Worm (Caenorhabditis elegans) whole organism, L1 larva: ENCODE results near the gene K08D12.8.

Experiments used
- C04F5.9 ChIP-seq: sonication (generic microtip); optimal IDR thresholded peaks from 2 replicates; lab custom pipeline; 2016; ENCODE audit warnings: missing genetic modification characterization, missing compliant biosample characterization
- aha-1 ChIP-seq: fragments of 150-350 bp; optimal IDR thresholded peaks from 2 replicates; lab custom pipeline; 2014; ENCODE audit warnings: missing biosample characterization, missing genetic modification characterization
- alr-1 ChIP-seq: fragments of 200-800 bp; sonication (Bioruptor generic); optimal IDR thresholded peaks from 2 replicates; lab custom pipeline; 2018; ENCODE audit warnings: borderline replicate concordance, mild to moderate bottlenecking, missing genetic modification characterization, missing compliant biosample characterization
- ama-1 ChIP-seq: fragments of 150-350 bp; optimal IDR thresholded peaks from 2 replicates; lab custom pipeline; 2014
- blmp-1 ChIP-seq: fragments of 150-350 bp; optimal IDR thresholded peaks from 2 replicates; lab custom pipeline; 2014; ENCODE audit warnings: missing biosample characterization, missing genetic modification characterization
- ceh-63 ChIP-seq: fragments of 200-800 bp; sonication (Bioruptor generic); optimal IDR thresholded peaks from 2 replicates; lab custom pipeline; 2018; ENCODE audit warnings: mild to moderate bottlenecking, missing genetic modification characterization, missing compliant biosample characterization
- ceh-8 ChIP-seq: fragments of 200-800 bp; sonication (Bioruptor generic); optimal IDR thresholded peaks from 2 replicates; lab custom pipeline; 2018; ENCODE audit warnings: mild to moderate bottlenecking, missing genetic modification characterization, moderate library complexity, missing compliant biosample characterization
- ceh-82 ChIP-seq, 3 experiments: fragments of 150-350 bp in 1 of 3; sonication (generic microtip) in 2 of 3; optimal IDR thresholded peaks; 2 replicates each; lab custom pipeline; 2014 to 2017; ENCODE audit warnings: missing biosample characterization in 3 of 3, missing genetic modification characterization in 3 of 3
- ceh-90 ChIP-seq: sonication (generic microtip); optimal IDR thresholded peaks from 2 replicates; lab custom pipeline; 2016; ENCODE audit warnings: missing genetic modification characterization, missing compliant biosample characterization
- efl-3 ChIP-seq: fragments of 200-800 bp; sonication (Bioruptor generic); optimal IDR thresholded peaks from 2 replicates; lab custom pipeline; 2018; ENCODE audit warnings: mild to moderate bottlenecking, missing genetic modification characterization, missing compliant biosample characterization
- egl-13 ChIP-seq: sonication (generic microtip); optimal IDR thresholded peaks from 2 replicates; lab custom pipeline; 2016; ENCODE audit warnings: missing genotype, missing genetic modification reagents, missing genetic modification characterization, missing compliant biosample characterization
- egl-27 ChIP-seq, 2 experiments: fragments of 150-350 bp in 1 of 2; sonication (generic microtip); optimal IDR thresholded peaks; 3 replicates each; lab custom pipeline; 2017 to 2018; ENCODE audit warnings: missing biosample characterization in 2 of 2, missing genetic modification characterization in 2 of 2, missing genetic modification reagents in 2 of 2
- elt-2 ChIP-seq: sonication (generic microtip); optimal IDR thresholded peaks from 2 replicates; lab custom pipeline; 2016; ENCODE audit warnings: missing genetic modification characterization, mild to moderate bottlenecking, inconsistent platforms, missing compliant biosample characterization, missing genetic modification reagents
- fkh-4 ChIP-seq: sonication (generic microtip); optimal IDR thresholded peaks from 2 replicates; lab custom pipeline; 2016; ENCODE audit warnings: missing compliant biosample characterization, missing genetic modification characterization, borderline replicate concordance
- fkh-8 ChIP-seq: sonication (generic microtip); optimal IDR thresholded peaks from 2 replicates; lab custom pipeline; 2016; ENCODE audit warnings: mild to moderate bottlenecking, missing genetic modification characterization, missing compliant biosample characterization
- grh-1 ChIP-seq: fragments of 200-800 bp; sonication (Bioruptor generic); IDR thresholded peaks from 2 replicates; pipeline ENCODE4 v1.3.6; 2022; ENCODE audit warnings: missing genetic modification reagents, missing genetic modification characterization, missing compliant biosample characterization
- irx-1 ChIP-seq: sonication (generic microtip); optimal IDR thresholded peaks from 2 replicates; lab custom pipeline; 2016; ENCODE audit warnings: missing genetic modification characterization, missing compliant biosample characterization
- lin-13 ChIP-seq: fragments of 150-350 bp; optimal IDR thresholded peaks from 2 replicates; lab custom pipeline; 2014; ENCODE audit warnings: missing biosample characterization, missing genetic modification reagents, missing genetic modification characterization
- lin-14 ChIP-seq: fragments of 200-800 bp; sonication (Bioruptor generic); optimal IDR thresholded peaks from 2 replicates; lab custom pipeline; 2018; ENCODE audit warnings: mild to moderate bottlenecking, missing genetic modification characterization, moderate library complexity, missing compliant biosample characterization
- lin-39 ChIP-seq: fragments of 150-350 bp; optimal IDR thresholded peaks from 2 replicates; lab custom pipeline; 2014; ENCODE audit warnings: missing biosample characterization, missing genetic modification reagents, missing genetic modification characterization
- lir-3 ChIP-seq: sonication (generic microtip); optimal IDR thresholded peaks from 2 replicates; lab custom pipeline; 2016; ENCODE audit warnings: mild to moderate bottlenecking, missing genetic modification characterization, moderate library complexity, missing compliant biosample characterization; ENCODE audit not compliant: poor library complexity
- lsy-2 ChIP-seq, 2 experiments: fragments of 150-350 bp; optimal IDR thresholded peaks; 2 replicates each; lab custom pipeline; 2014; ENCODE audit warnings: missing biosample characterization in 2 of 2, missing genetic modification characterization in 2 of 2
- mab-9 ChIP-seq: fragments of 200-800 bp; sonication (Bioruptor generic); IDR thresholded peaks from 2 replicates; pipeline ENCODE4 v1.3.6; 2022; ENCODE audit warnings: missing genetic modification reagents, missing genetic modification characterization, missing compliant biosample characterization
- mdl-1 ChIP-seq, 2 experiments: fragments of 150-350 bp; optimal IDR thresholded peaks; 2 replicates each; lab custom pipeline; 2014 to 2017; ENCODE audit warnings: missing biosample characterization in 2 of 2, missing genetic modification characterization in 2 of 2, inconsistent platforms in 1 of 2
- mef-2 ChIP-seq: fragments of 150-350 bp; optimal IDR thresholded peaks from 2 replicates; lab custom pipeline; 2014; ENCODE audit warnings: missing biosample characterization, missing genetic modification characterization
- mep-1 ChIP-seq: fragments of 150-350 bp; optimal IDR thresholded peaks from 2 replicates; lab custom pipeline; 2014; ENCODE audit warnings: missing biosample characterization, missing genetic modification characterization
- nhr-12 ChIP-seq: sonication (generic microtip); optimal IDR thresholded peaks from 2 replicates; lab custom pipeline; 2017; ENCODE audit warnings: missing biosample characterization, missing genetic modification characterization
- nhr-237 ChIP-seq: fragments of 150-350 bp; optimal IDR thresholded peaks from 2 replicates; lab custom pipeline; 2014; ENCODE audit warnings: missing biosample characterization, missing genetic modification characterization
- nhr-47 ChIP-seq: sonication (generic microtip); optimal IDR thresholded peaks from 2 replicates; lab custom pipeline; 2016; ENCODE audit warnings: mild to moderate bottlenecking, missing genetic modification characterization, moderate library complexity, missing compliant biosample characterization
- nhr-85 ChIP-seq: sonication (generic microtip); peaks from one replicate; lab custom pipeline; 2016; ENCODE audit warnings: missing genetic modification characterization, inconsistent platforms, missing compliant biosample characterization
- nhr-90 ChIP-seq: sonication (generic microtip); optimal IDR thresholded peaks from 2 replicates; lab custom pipeline; 2016; ENCODE audit warnings: mild to moderate bottlenecking, missing genetic modification characterization, missing compliant biosample characterization; ENCODE audit not compliant: poor library complexity
- pag-3 ChIP-seq: sonication (generic microtip); optimal IDR thresholded peaks from 2 replicates; lab custom pipeline; 2017; ENCODE audit warnings: missing genetic modification characterization, mild to moderate bottlenecking, missing compliant biosample characterization, antibody characterized with exemption, borderline replicate concordance; ENCODE audit not compliant: insufficient read depth
- pax-3 ChIP-seq: fragments of 200-800 bp; sonication (Bioruptor generic); optimal IDR thresholded peaks from 2 replicates; lab custom pipeline; 2018; ENCODE audit warnings: mild to moderate bottlenecking, missing genetic modification characterization, moderate library complexity, missing compliant biosample characterization
- rnt-1 ChIP-seq: sonication (generic microtip); optimal IDR thresholded peaks from 2 replicates; lab custom pipeline; 2016; ENCODE audit warnings: mild to moderate bottlenecking, missing genetic modification characterization, moderate library complexity, missing compliant biosample characterization
- snpc-4 ChIP-seq: fragments of 150-350 bp; optimal IDR thresholded peaks from 2 replicates; lab custom pipeline; 2014; ENCODE audit warnings: missing biosample characterization, missing genetic modification characterization
- sup-37 ChIP-seq: fragments of 200-800 bp; sonication (Bioruptor generic); optimal IDR thresholded peaks from 2 replicates; lab custom pipeline; 2018; ENCODE audit warnings: mild to moderate bottlenecking, missing genetic modification characterization, missing compliant biosample characterization
- tbx-2 ChIP-seq: sonication (generic microtip); optimal IDR thresholded peaks from 2 replicates; lab custom pipeline; 2016; ENCODE audit warnings: missing genetic modification characterization, missing compliant biosample characterization
- tlp-1 ChIP-seq: fragments of 150-350 bp; optimal IDR thresholded peaks from 2 replicates; lab custom pipeline; 2014; ENCODE audit warnings: missing biosample characterization, missing genetic modification characterization
- unc-30 ChIP-seq: sonication (generic microtip); optimal IDR thresholded peaks from 2 replicates; lab custom pipeline; 2017; ENCODE audit warnings: missing biosample characterization, missing genetic modification characterization
- unc-62 ChIP-seq: fragments of 150-350 bp; optimal IDR thresholded peaks from 2 replicates; lab custom pipeline; 2014; ENCODE audit warnings: missing biosample characterization, missing genetic modification reagents, missing genetic modification characterization
- unc-86 ChIP-seq: sonication (generic microtip); optimal IDR thresholded peaks from 2 replicates; lab custom pipeline; 2016; ENCODE audit warnings: missing genetic modification characterization, missing compliant biosample characterization
- vab-15 ChIP-seq: sonication (generic microtip); optimal IDR thresholded peaks from 2 replicates; lab custom pipeline; 2017; ENCODE audit warnings: missing genotype, mild to moderate bottlenecking, missing genetic modification characterization, missing compliant biosample characterization
- xbp-1 ChIP-seq: sonication (generic microtip); optimal IDR thresholded peaks from 2 replicates; lab custom pipeline; 2016; ENCODE audit warnings: missing genetic modification characterization, missing compliant biosample characterization
- zip-4 ChIP-seq: fragments of 200-800 bp; sonication (Bioruptor generic); optimal IDR thresholded peaks from 2 replicates; lab custom pipeline; 2018; ENCODE audit warnings: mild to moderate bottlenecking, missing genetic modification characterization, moderate library complexity, missing compliant biosample characterization
- ztf-11 ChIP-seq, 2 experiments: sonication (generic microtip); optimal IDR thresholded peaks; 2 replicates each; lab custom pipeline; 2016 to 2017; ENCODE audit warnings: missing genetic modification characterization in 2 of 2, missing biosample characterization in 1 of 2, missing compliant biosample characterization in 1 of 2

The K08D12.8 gene

DNA sequence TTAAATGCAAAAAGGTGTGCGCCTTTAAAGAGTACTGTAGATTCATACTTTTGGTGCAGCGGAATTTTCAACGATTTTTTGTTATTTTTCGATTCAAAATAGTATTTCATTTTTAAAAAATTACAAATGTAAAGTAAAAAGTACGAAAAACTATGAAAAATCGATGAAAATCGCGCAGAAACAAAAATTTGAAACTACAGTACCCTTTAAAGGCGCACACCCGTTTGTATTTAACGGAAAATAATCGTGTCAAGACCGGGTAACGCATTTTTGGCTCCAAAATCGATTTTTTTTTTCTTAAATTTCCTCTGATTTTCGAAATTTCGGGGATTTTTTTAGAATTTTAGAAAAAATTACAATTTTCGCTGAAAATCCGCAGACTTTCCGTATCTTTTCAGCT is 18.0 kb upstream of the K08D12.8 start:
- TF ChIP-seq irx-1 (tag; lab: Kevin White, UChicago) = no peak
- TF ChIP-seq grh-1 = no peak
- TF ChIP-seq nhr-85 (tag; lab: Kevin White, UChicago) = no peak
- TF ChIP-seq fkh-8 (tag; lab: Kevin White, UChicago) = no peak
- TF ChIP-seq C04F5.9 (tag; lab: Kevin White, UChicago) = no peak
- TF ChIP-seq nhr-237 = no peak
- TF ChIP-seq mdl-1 (tag; optimal IDR thresholded peaks at IDR 0.05; lab: Kevin White, UChicago) = no peak
- TF ChIP-seq lin-39 (tag; lab: Kevin White, UChicago) = no peak
- TF ChIP-seq efl-3 (GFP tag; lab: Kevin White, UChicago) = no peak
- no peak for TF ChIP-seq lin-13
- TF ChIP-seq ceh-8 (GFP tag; lab: Kevin White, UChicago) = no peak
- TF ChIP-seq nhr-90 (tag; lab: Kevin White, UChicago) = no peak

DNA sequence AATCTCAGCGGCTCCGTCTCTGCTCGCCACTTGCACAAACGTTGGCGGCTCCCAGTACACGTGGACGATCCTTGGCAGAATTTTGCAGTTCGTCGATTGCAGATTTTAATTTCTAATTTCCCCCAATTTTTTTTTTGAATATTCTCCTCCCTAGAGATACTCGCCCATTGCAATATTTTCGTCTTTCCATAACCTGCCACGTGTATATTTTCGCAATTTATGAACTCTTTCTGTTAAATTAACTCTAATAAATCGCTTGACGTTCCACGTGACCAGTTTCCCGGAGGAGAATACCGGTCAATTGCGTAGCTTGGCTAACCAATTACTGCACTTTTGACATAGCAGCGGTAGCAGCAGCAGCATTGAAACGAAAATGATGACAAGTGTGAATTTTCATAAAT is 17.6 kb upstream of the K08D12.8 start:
- TF ChIP-seq ceh-82 (tag; optimal IDR thresholded peaks at IDR 0.05; lab: Kevin White, UChicago) = no peak
- no peak for TF ChIP-seq xbp-1
- peak; percentile 75 for TF ChIP-seq nhr-85 (tag; lab: Kevin White, UChicago)
- TF ChIP-seq ama-1 (lab: Kevin White, UChicago) = peak; percentile 1

DNA sequence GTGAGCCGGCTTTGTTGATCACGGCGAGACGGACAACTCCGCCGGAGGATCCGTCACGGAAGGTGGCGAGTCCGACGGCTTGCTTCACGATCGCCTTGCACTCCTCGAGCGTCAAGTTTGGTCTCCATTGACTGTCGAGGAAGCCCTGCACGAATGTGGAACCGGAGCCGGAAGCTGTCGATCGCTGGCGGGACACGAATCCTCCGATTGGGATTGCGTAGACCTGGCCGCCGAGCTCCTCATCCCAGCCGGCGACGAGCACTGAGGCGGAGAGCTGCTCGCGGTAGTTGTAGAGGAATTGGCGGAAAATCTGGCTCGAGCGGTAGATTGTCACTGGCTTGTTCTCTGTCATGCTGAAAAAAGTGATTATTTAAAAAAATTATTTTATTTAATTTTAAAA is 17.0 kb upstream of the K08D12.8 start:
- TF ChIP-seq nhr-12 (tag; lab: Kevin White, UChicago) = no peak
- TF ChIP-seq fkh-8 (tag; lab: Kevin White, UChicago) = no peak
- no peak for TF ChIP-seq efl-3 (GFP tag; lab: Kevin White, UChicago)
- TF ChIP-seq ceh-8 (GFP tag; lab: Kevin White, UChicago) = peak; percentile 43

DNA sequence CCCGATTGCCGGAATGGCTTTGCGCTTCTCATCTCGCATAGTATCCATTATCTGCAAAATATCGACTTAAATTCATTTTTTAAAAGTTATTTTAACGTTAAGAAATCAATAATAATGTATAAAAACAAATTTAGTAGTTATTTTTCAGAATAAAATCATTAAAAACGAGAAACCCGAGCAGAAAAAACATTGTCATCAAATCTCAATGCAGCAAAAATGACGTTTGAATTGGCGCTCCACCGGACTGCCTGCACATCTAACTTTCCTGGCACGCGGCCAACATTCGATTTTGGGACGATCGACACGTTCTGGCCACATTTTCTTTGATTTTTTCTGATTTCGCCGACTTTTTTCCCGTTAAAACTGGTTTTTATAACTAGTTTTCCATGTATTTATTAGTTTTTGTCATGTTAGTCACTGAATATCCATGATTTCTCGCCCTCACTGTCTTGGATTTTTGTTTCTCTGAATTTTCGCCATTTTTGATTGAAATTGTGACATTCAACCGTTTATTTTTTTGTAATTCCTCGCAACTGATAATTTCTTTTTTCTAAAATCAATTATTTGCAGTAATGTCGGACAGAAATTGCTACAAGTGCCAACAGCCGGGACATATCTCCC is 16.2 kb upstream of the K08D12.8 start, which contains the start of the genes pbs-1 and K08D12.3:
Gene pbs-1 (minus strand): TSS at position 51 of the 621 bp plus-strand sequence.
Gene K08D12.3 (plus strand): TSS at position 571 of the 621 bp plus-strand sequence.
- TF ChIP-seq mef-2 (tag; lab: Kevin White, UChicago) (no peak), xbp-1 (peak; percentile 82), pag-3 (tag; lab: Kevin White, UChicago) (no peak), ama-1 (lab: Kevin White, UChicago) (no peak), aha-1 (tag; lab: Kevin White, UChicago) (no peak), tbx-2 (tag; lab: Kevin White, UChicago) (peak; percentile 80), lsy-2 (tag; optimal IDR thresholded peaks at IDR 0.05; lab: Kevin White, UChicago) (peak; percentile 88 to 94), zip-4 (GFP tag; lab: Kevin White, UChicago) (peak; percentile 42), ztf-11 (tag; optimal IDR thresholded peaks at IDR 0.05; lab: Kevin White, UChicago) (no peak), lir-3 (tag; lab: Kevin White, UChicago) (peak; percentile 55), vab-15 (tag; lab: Kevin White, UChicago) (no peak), egl-27 (tag; optimal IDR thresholded peaks at IDR 0.05; lab: Kevin White, UChicago) (no peak), unc-62 (GFP tag; lab: Kevin White, UChicago) (no peak), blmp-1 (tag; lab: Kevin White, UChicago) (peak; percentile 72), snpc-4 (tag; lab: Kevin White, UChicago) (peak; percentile 52), lin-14 (GFP tag; lab: Kevin White, UChicago) (peak; percentile 88), mab-9 (0 out of 2 replicates have a peak, but pooled peaks have one; percentile 8), alr-1 (tag; lab: Kevin White, UChicago) (no peak), egl-13 (tag; lab: Kevin White, UChicago) (peak; percentile 60), nhr-47 (tag; lab: Kevin White, UChicago) (peak; percentile 87), pax-3 (tag; lab: Kevin White, UChicago) (peak; percentile 61), elt-2 (tag; lab: Kevin White, UChicago) (peak; percentile 33), sup-37 (no peak), lin-39 (tag; lab: Kevin White, UChicago) (peak; percentile 73), ceh-90 (tag; lab: Kevin White, UChicago) (no peak), ceh-63 (no peak), unc-30 (tag; lab: Kevin White, UChicago) (no peak), rnt-1 (tag; lab: Kevin White, UChicago) (peak; percentile 89), mep-1 (tag; lab: Kevin White, UChicago) (peak; percentile 89), fkh-4 (tag; lab: Kevin White, UChicago) (no peak), tlp-1 (no peak), unc-86 (tag; lab: Kevin White, UChicago) (peak; percentile 71)
